In genomic region chrIII:9034133-9034532, ce11 we compare ENCODE assay signal across 1 worm cellular context.
A peak's percentile ranks its signal among the peaks of the same experiment; 100 is the strongest.
TF ChIP-seq lines count a peak whose summit lies in the region.

No protein-coding gene starts in this region.

TF ChIP-seq in whole organism, L3 larva, 47 proteins besides CTCF, POLR2A, EP300 and RAD21 (continued from another document):
- no peak for TF ChIP-seq lsy-12 (tag; optimal IDR thresholded peaks at IDR 0.05; lab: Kevin White, UChicago)
- TF ChIP-seq unc-39 (tag; optimal IDR thresholded peaks at IDR 0.05; lab: Kevin White, UChicago) = no peak
- peak; percentile 51 for TF ChIP-seq jun-1 (tag; optimal IDR thresholded peaks at IDR 0.05; lab: Kevin White, UChicago)
- no peak for TF ChIP-seq ceh-9 (tag; optimal IDR thresholded peaks at IDR 0.05; lab: Kevin White, UChicago)
